Fruit fly (Drosophila melanogaster): ENCODE results near the gene CG9702.

- no peak for TF ChIP-seq N (GFP tag; optimal IDR thresholded peaks at IDR 0.05)
- no peak for TF ChIP-seq woc (GFP tag; optimal IDR thresholded peaks at IDR 0.05)
- TF ChIP-seq lola (GFP tag; optimal IDR thresholded peaks at IDR 0.05): no peak
- no peak for TF ChIP-seq Abd-B (GFP tag; optimal IDR thresholded peaks at IDR 0.05)
- no peak for TF ChIP-seq CG9705 (GFP tag; optimal IDR thresholded peaks at IDR 0.05)
- no peak for TF ChIP-seq pan (optimal IDR thresholded peaks at IDR 0.05)
- no peak for TF ChIP-seq h (GFP tag; optimal IDR thresholded peaks at IDR 0.05)
- no peak for TF ChIP-seq psq (GFP tag; optimal IDR thresholded peaks at IDR 0.05)
- TF ChIP-seq usp (GFP tag; optimal IDR thresholded peaks at IDR 0.05): no peak
- TF ChIP-seq Mio (GFP tag; optimal IDR thresholded peaks at IDR 0.05): no peak
- TF ChIP-seq foxo (GFP tag; optimal IDR thresholded peaks at IDR 0.05): peak in 1 of 2 experiments; percentile 7
- TF ChIP-seq tai (GFP tag; optimal IDR thresholded peaks at IDR 0.05): no peak
- no peak for TF ChIP-seq Dfd (GFP tag; optimal IDR thresholded peaks at IDR 0.05)
These were observed 16.4 kb upstream of the CG9702 start for dm6 chr3R:30562733-30563259.
